Fruit fly (Drosophila melanogaster): ENCODE measurements around the gene Wdr24.

Wdr24 gene

DNA sequence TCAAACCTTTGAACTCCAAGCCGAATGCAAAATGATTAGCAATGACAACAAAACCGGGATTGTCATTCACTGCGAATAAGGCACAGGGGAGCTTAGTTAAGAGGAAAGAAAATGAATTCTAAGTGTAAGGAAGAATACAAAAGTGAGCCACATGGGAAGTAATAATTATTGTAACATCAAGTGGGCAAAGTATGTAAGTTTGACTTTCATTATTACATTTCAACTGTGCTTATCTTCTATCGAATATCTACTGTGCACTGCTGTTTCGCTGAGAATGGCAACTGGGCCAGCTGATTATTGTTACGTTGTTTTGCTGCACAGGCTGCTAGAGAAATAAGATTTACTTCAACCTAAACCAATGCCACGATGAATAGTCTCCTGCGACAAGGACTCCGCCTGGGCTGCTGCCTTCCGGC, 8.2 kb downstream of the Wdr24 start, which contains the start of the genes CG7601 and CIA30 (continued):
- TF ChIP-seq tin (GFP tag; optimal IDR thresholded peaks at IDR 0.05) (peak; percentile 99), lab (GFP tag; optimal IDR thresholded peaks at IDR 0.05) (peak; percentile 99), CG14710 (tag; optimal IDR thresholded peaks at IDR 0.05) (peak; percentile 96), crc (GFP tag; optimal IDR thresholded peaks at IDR 0.05) (peak; percentile 99), Abd-B (GFP tag; optimal IDR thresholded peaks at IDR 0.05) (peak; percentile 100), CG15479 (GFP tag; optimal IDR thresholded peaks at IDR 0.05) (peak; percentile 28), CG8089 (GFP tag; optimal IDR thresholded peaks at IDR 0.05) (peak; percentile 95), CG9797 (GFP tag; optimal IDR thresholded peaks at IDR 0.05) (peak; percentile 46), dmrt11E (tag; optimal IDR thresholded peaks at IDR 0.05) (peak; percentile 95), knrl (GFP tag; IDR thresholded peaks at IDR 0.05; ENCODE audit: partially characterized antibody) (0 out of 3 replicates have a peak, but pooled peaks have one; percentile 41), ERR (GFP tag; optimal IDR thresholded peaks at IDR 0.05) (peak; percentile 98), NFAT (GFP tag; IDR thresholded peaks at IDR 0.05) (peak; percentile 100), tup (GFP tag; optimal IDR thresholded peaks at IDR 0.05) (peak; percentile 97), z (GFP tag; IDR thresholded peaks at IDR 0.05) (peak; percentile 90), sisA (GFP tag; IDR thresholded peaks at IDR 0.05) (peak; percentile 100)

DNA sequence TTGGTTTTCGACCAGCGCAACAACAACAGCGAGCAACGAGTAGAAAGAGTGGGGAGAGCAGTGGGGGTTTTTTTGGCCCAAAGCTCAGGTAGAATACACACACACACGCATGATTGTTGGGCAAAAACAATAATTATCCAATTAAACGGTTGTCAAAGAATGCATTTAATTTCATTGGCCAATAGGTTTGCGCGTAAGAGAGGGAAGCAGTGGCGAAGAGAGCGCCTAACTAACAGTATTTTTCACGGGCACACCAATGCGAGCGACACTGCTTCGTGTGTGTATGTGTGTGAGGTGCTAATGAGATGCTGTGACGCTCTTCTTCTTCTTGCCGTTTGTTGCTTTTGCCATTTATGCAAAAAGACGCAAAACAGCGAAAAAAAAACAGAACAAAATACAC, 18.6 kb downstream of the Wdr24 start:
- TF ChIP-seq rib (GFP tag; IDR thresholded peaks at IDR 0.05), result no peak
- TF ChIP-seq CG17385 (GFP tag; optimal IDR thresholded peaks at IDR 0.05), result peak; percentile 76
- peak; percentile 49 for TF ChIP-seq zen (tag; optimal IDR thresholded peaks at IDR 0.05)
- TF ChIP-seq klu (GFP tag; IDR thresholded peaks at IDR 0.05), result no peak
- no peak for TF ChIP-seq dm (GFP tag; optimal IDR thresholded peaks at IDR 0.05)
- no peak for TF ChIP-seq lbe (GFP tag; optimal IDR thresholded peaks at IDR 0.05)
- no peak for TF ChIP-seq CG9437 (GFP tag; optimal IDR thresholded peaks at IDR 0.05)
- TF ChIP-seq vvl (GFP tag; IDR thresholded peaks at IDR 0.05), result peak; percentile 38; the same call in 1 of the 2 replicates
- TF ChIP-seq kah (GFP tag; optimal IDR thresholded peaks at IDR 0.05), result no peak
- no peak for TF ChIP-seq jing (GFP tag; optimal IDR thresholded peaks at IDR 0.05)
- TF ChIP-seq sens (GFP tag), result peak; percentile 26
- TF ChIP-seq Trl (optimal IDR thresholded peaks at IDR 0.05), result peak; percentile 33 to 53
- TF ChIP-seq Trl (GFP tag; optimal IDR thresholded peaks at IDR 0.05), result no peak
- no peak for TF ChIP-seq CG1647 (GFP tag; optimal IDR thresholded peaks at IDR 0.05)
- TF ChIP-seq CG5180 (GFP tag; optimal IDR thresholded peaks at IDR 0.05), result no peak
- TF ChIP-seq toy (GFP tag; IDR thresholded peaks at IDR 0.05), result no peak
- no peak for TF ChIP-seq wek (GFP tag; optimal IDR thresholded peaks at IDR 0.05)
- peak; percentile 76 for TF ChIP-seq Nf-YB (GFP tag; optimal IDR thresholded peaks at IDR 0.05)
- TF ChIP-seq chinmo (GFP tag; IDR thresholded peaks at IDR 0.05; ENCODE audit: partially characterized antibody), result 0 out of 4 replicates have a peak, but pooled peaks have one; percentile 52
- TF ChIP-seq CG4707 (GFP tag; optimal IDR thresholded peaks at IDR 0.05), result no peak
- no peak for TF ChIP-seq cad (GFP tag; optimal IDR thresholded peaks at IDR 0.05)
- TF ChIP-seq cg (GFP tag; optimal IDR thresholded peaks at IDR 0.05), result peak; percentile 67
- no peak for TF ChIP-seq CG8765 (GFP tag; IDR thresholded peaks at IDR 0.05)
- TF ChIP-seq CG6175 (GFP tag; IDR thresholded peaks at IDR 0.05), result no peak
- no peak for TF ChIP-seq Taf1 (GFP tag; IDR thresholded peaks at IDR 0.05)
- TF ChIP-seq Nf-YC (tag; optimal IDR thresholded peaks at IDR 0.05), result peak; percentile 75
- TF ChIP-seq H15 (GFP tag; IDR thresholded peaks at IDR 0.05), result no peak
- TF ChIP-seq CG14050 (GFP tag; IDR thresholded peaks at IDR 0.05), result no peak
